Worm (Caenorhabditis elegans) whole organism, late embryonic: Measurements from ENCODE around the gene C46F9.5.

Experiments
- ama-1 ChIP-seq: fragments of 150-350 bp; optimal IDR thresholded peaks from 2 replicates; lab custom pipeline; 2014
- gmeb-2 ChIP-seq: sonication (generic microtip); optimal IDR thresholded peaks from 2 replicates; lab custom pipeline; 2016; ENCODE audit warnings: missing genetic modification characterization, inconsistent platforms, missing compliant biosample characterization
- hlh-6 ChIP-seq: sonication (generic microtip); optimal IDR thresholded peaks from 2 replicates; lab custom pipeline; 2016; ENCODE audit warnings: missing genotype, missing genetic modification characterization, missing compliant biosample characterization
- pqm-1 ChIP-seq: sonication (generic microtip); optimal IDR thresholded peaks from 2 replicates; lab custom pipeline; 2016; ENCODE audit warnings: missing genetic modification characterization, missing compliant biosample characterization
- syd-9 ChIP-seq: sonication (generic microtip); optimal IDR thresholded peaks from 2 replicates; lab custom pipeline; 2016; ENCODE audit warnings: mild to moderate bottlenecking, missing genetic modification characterization, moderate library complexity, missing compliant biosample characterization
- unc-3 ChIP-seq, 2 experiments: fragments of 200-800 bp in 1 of 2; sonication (Bioruptor generic) in 1 of 2; sonication (generic microtip) in 1 of 2; conservative IDR thresholded peaks in 1 of 2; optimal IDR thresholded peaks in 1 of 2; 2 replicates each; pipeline versions ENCODE4 v1.3.6 to Lab custom; 2016 to 2022; ENCODE audit warnings: missing compliant biosample characterization in 2 of 2, missing genetic modification characterization in 2 of 2, missing genetic modification reagents in 1 of 2
- unc-55 ChIP-seq: sonication (generic microtip); optimal IDR thresholded peaks from 2 replicates; lab custom pipeline; 2017; ENCODE audit warnings: missing biosample characterization, missing genetic modification reagents, missing genetic modification characterization

DNA sequence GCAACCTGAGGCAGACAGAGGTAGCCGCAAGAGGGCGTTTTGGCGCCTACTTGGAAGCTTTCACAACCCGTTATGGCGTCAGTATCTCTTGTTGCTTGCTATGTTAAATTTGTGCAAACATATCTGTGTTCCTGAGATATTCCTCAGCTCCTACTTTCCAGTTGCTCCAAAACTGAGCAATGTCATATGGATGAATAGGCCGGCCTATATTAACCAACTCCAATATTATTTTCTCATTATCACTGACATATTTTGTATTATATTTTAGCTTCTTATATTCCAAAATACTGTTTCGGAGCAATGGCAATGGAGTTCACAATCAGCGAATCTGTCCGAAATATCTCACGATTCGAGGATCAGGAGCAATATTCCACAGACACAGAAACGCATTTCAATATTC, 19.7 kb upstream of the C46F9.5 start, which contains the start of gene math-13:
- TF ChIP-seq ama-1 (lab: Kevin White, UChicago), result no peak
- TF ChIP-seq hlh-6 (tag; lab: Kevin White, UChicago), result no peak
- TF ChIP-seq syd-9 (tag; lab: Kevin White, UChicago), result no peak
- no peak for TF ChIP-seq unc-55
- TF ChIP-seq gmeb-2 (tag; lab: Kevin White, UChicago), result no peak
- no peak for TF ChIP-seq pqm-1 (tag; lab: Kevin White, UChicago)
- no peak for TF ChIP-seq unc-3 (GFP tag; conservative IDR thresholded peaks at IDR 0.05; lab: Robert Waterston, UW)
- TF ChIP-seq unc-3 (tag; optimal IDR thresholded peaks at IDR 0.05; lab: Kevin White, UChicago), result no peak
